Worm (Caenorhabditis elegans) whole organism, late embryonic: ENCODE measurements around the gene lec-2.

Experiments
- F13H6.1 ChIP-seq: sonication (generic microtip); optimal IDR thresholded peaks from 2 replicates; lab custom pipeline; 2016; ENCODE audit warnings: missing genetic modification characterization, missing compliant biosample characterization
- Y22D7AL.16 ChIP-seq: sonication (generic microtip); optimal IDR thresholded peaks from 2 replicates; lab custom pipeline; 2016; ENCODE audit warnings: missing genetic modification characterization, missing compliant biosample characterization
- ama-1 ChIP-seq: fragments of 150-350 bp; optimal IDR thresholded peaks from 2 replicates; lab custom pipeline; 2014
- ceh-14 ChIP-seq: sonication (generic microtip); optimal IDR thresholded peaks from 2 replicates; lab custom pipeline; 2016; ENCODE audit warnings: missing genotype, missing genetic modification characterization, missing compliant biosample characterization
- ceh-31 ChIP-seq: sonication (generic microtip); optimal IDR thresholded peaks from 2 replicates; lab custom pipeline; 2016; ENCODE audit warnings: missing genetic modification characterization, missing compliant biosample characterization
- dmd-4 ChIP-seq: sonication (generic microtip); optimal IDR thresholded peaks from 2 replicates; lab custom pipeline; 2016; ENCODE audit warnings: borderline replicate concordance, missing genetic modification characterization, missing compliant biosample characterization
- fkh-10 ChIP-seq: fragments of 150-350 bp; optimal IDR thresholded peaks from 2 replicates; lab custom pipeline; 2014; ENCODE audit warnings: missing biosample characterization, missing genetic modification reagents, missing genetic modification characterization
- lin-11 ChIP-seq: fragments of 200-800 bp; sonication (Bioruptor generic); optimal IDR thresholded peaks from 2 replicates; lab custom pipeline; 2018; ENCODE audit warnings: mild to moderate bottlenecking, missing genetic modification characterization, missing compliant biosample characterization
- nfya-1 ChIP-seq: sonication (generic microtip); optimal IDR thresholded peaks from 2 replicates; lab custom pipeline; 2017; ENCODE audit warnings: missing genetic modification characterization, mild to moderate bottlenecking, missing compliant biosample characterization, antibody characterized with exemption, moderate library complexity
- odd-2 ChIP-seq: sonication (generic microtip); optimal IDR thresholded peaks from 2 replicates; lab custom pipeline; 2017; ENCODE audit warnings: antibody characterized with exemption, mild to moderate bottlenecking, missing genetic modification characterization, missing compliant biosample characterization
- pha-4 ChIP-seq: fragments of 150-350 bp; optimal IDR thresholded peaks from 2 replicates; lab custom pipeline; 2018; ENCODE audit warnings: missing biosample characterization, missing genetic modification reagents, missing genetic modification characterization

DNA sequence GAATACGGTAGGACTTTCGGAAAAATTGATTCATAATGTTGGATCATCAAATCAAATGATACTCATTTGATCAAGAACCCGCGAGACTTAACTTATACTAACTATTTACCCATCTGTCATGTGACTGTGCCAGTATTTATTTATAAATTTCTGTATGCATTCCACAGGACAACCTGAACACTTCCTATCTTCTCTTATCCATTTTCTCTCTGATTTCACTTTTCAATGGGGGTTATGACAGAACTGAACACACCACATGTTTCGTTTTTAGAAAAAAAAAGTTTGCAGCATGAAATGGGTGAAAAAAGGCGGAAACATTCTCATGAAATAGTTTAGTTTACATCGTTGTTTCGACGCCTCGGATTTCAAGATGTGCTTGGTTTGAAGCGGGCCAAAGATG, 1.5 kb upstream of the lec-2 start:
- TF ChIP-seq dmd-4 (no peak), ama-1 (no peak), nfya-1 (tag; lab: Kevin White, UChicago) (no peak), lin-11 (tag; lab: Kevin White, UChicago) (no peak), pha-4 (tag; lab: Kevin White, UChicago) (no peak), odd-2 (tag; lab: Kevin White, UChicago) (no peak), ceh-31 (no peak), fkh-10 (GFP tag; lab: Kevin White, UChicago) (no peak), ceh-14 (tag; lab: Kevin White, UChicago) (no peak), Y22D7AL.16 (tag; lab: Kevin White, UChicago) (no peak), F13H6.1 (tag; lab: Kevin White, UChicago) (no peak)
